Fruit fly (Drosophila melanogaster) whole organism, embryonic: ENCODE results near the gene Cad99C.

Experiments
- Ada2b ChIP-seq: fragments of 200-800 bp; sonication (Bioruptor generic); IDR thresholded peaks from 2 replicates; pipeline ENCODE4 v1.3.6; 2022; ENCODE audit warnings: missing biosample characterization, missing genetic modification characterization
- Atf-2 ChIP-seq: fragments of 200-800 bp; sonication (Bioruptor generic); optimal IDR thresholded peaks from 2 replicates; lab custom pipeline; 2016; ENCODE audit warnings: missing biosample characterization, missing genetic modification characterization
- Atf3 ChIP-seq: fragments of 200-800 bp; sonication (Bioruptor generic); optimal IDR thresholded peaks from 3 replicates; lab custom pipeline; 2016; ENCODE audit warnings: missing biosample characterization, missing genetic modification characterization
- Bdp1 ChIP-seq: fragments of 200-800 bp; sonication (Bioruptor generic); optimal IDR thresholded peaks from 3 replicates; lab custom pipeline; 2016; ENCODE audit warnings: missing biosample characterization, missing genetic modification characterization
- Bgb ChIP-seq: fragments of 200-800 bp; sonication (Bioruptor generic); IDR thresholded peaks from 2 replicates; pipeline ENCODE4 v1.3.6; 2022; ENCODE audit warnings: missing biosample characterization, missing genetic modification characterization; ENCODE audit not compliant: partially characterized antibody
- CG10543 ChIP-seq: fragments of 200-800 bp; sonication (Bioruptor generic); optimal IDR thresholded peaks from 3 replicates; lab custom pipeline; 2017; ENCODE audit warnings: missing biosample characterization, mild to moderate bottlenecking, missing genetic modification characterization, moderate library complexity
- CG12155 ChIP-seq: fragments of 200-800 bp; sonication (Bioruptor generic); optimal IDR thresholded peaks from 3 replicates; lab custom pipeline; 2016; ENCODE audit warnings: missing biosample characterization, missing genetic modification characterization
- CG1233 ChIP-seq: fragments of 200-800 bp; sonication (Bioruptor generic); optimal IDR thresholded peaks from 4 replicates; lab custom pipeline; 2018; ENCODE audit warnings: missing biosample characterization, mild to moderate bottlenecking, missing genetic modification characterization
- CG12391 ChIP-seq: fragments of 200-800 bp; sonication (Bioruptor generic); optimal IDR thresholded peaks from 3 replicates; lab custom pipeline; 2018; ENCODE audit warnings: missing biosample characterization, mild to moderate bottlenecking, missing genetic modification characterization, moderate library complexity
- CG12659 ChIP-seq: fragments of 200-800 bp; sonication (Bioruptor generic); optimal IDR thresholded peaks from 3 replicates; lab custom pipeline; 2017; ENCODE audit warnings: mild to moderate bottlenecking, missing biosample characterization, missing genetic modification reagents, missing genetic modification characterization
- CG17385 ChIP-seq: fragments of 200-800 bp; sonication (Bioruptor generic); optimal IDR thresholded peaks from 3 replicates; lab custom pipeline; 2018; ENCODE audit warnings: missing biosample characterization, mild to moderate bottlenecking, missing genetic modification characterization
- CG18476 ChIP-seq: fragments of 200-800 bp; sonication (Bioruptor generic); optimal IDR thresholded peaks from 2 replicates; lab custom pipeline; 2016; ENCODE audit warnings: missing biosample characterization, mild to moderate bottlenecking, missing genetic modification characterization
- CG18599 ChIP-seq: fragments of 200-800 bp; sonication (Bioruptor generic); optimal IDR thresholded peaks from 3 replicates; lab custom pipeline; 2017; ENCODE audit warnings: missing biosample characterization, missing genetic modification characterization, mild to moderate bottlenecking, moderate library complexity, missing genetic modification reagents
- CG18619 ChIP-seq: fragments of 200-800 bp; sonication (Bioruptor generic); optimal IDR thresholded peaks from 3 replicates; lab custom pipeline; 2017; ENCODE audit warnings: missing biosample characterization, mild to moderate bottlenecking, missing genetic modification characterization
- CG31224 ChIP-seq: fragments of 200-800 bp; sonication (Bioruptor generic); IDR thresholded peaks from 2 replicates; pipeline ENCODE4 v1.3.6; 2022; ENCODE audit warnings: missing biosample characterization, missing genetic modification characterization
- CG32772 ChIP-seq: fragments of 200-800 bp; sonication (Bioruptor generic); IDR thresholded peaks from 2 replicates; pipeline ENCODE4 v1.3.6; 2022; ENCODE audit warnings: missing biosample characterization, missing genetic modification characterization
- CG42726 ChIP-seq: fragments of 200-800 bp; sonication (Bioruptor generic); IDR thresholded peaks from 2 replicates; pipeline ENCODE4 v1.3.6; 2022; ENCODE audit warnings: missing biosample characterization, missing genetic modification characterization; ENCODE audit not compliant: partially characterized antibody
- CG5245 ChIP-seq: fragments of 200-800 bp; sonication (Bioruptor generic); optimal IDR thresholded peaks from 3 replicates; lab custom pipeline; 2016; ENCODE audit warnings: missing biosample characterization, missing genetic modification characterization
- CG6272 ChIP-seq: fragments of 200-800 bp; sonication (Bioruptor generic); IDR thresholded peaks from 2 replicates; pipeline ENCODE4 v1.3.6; 2022; ENCODE audit warnings: missing biosample characterization, missing genetic modification characterization
- Dek ChIP-seq: fragments of 200-800 bp; sonication (Bioruptor generic); optimal IDR thresholded peaks from 3 replicates; lab custom pipeline; 2019; ENCODE audit warnings: missing biosample characterization, mild to moderate bottlenecking, missing genetic modification characterization, moderate library complexity
- Fer1 ChIP-seq: fragments of 200-800 bp; sonication (Bioruptor generic); optimal IDR thresholded peaks from 2 replicates; lab custom pipeline; 2017; ENCODE audit warnings: missing biosample characterization, mild to moderate bottlenecking, missing genetic modification characterization
- GATAe ChIP-seq: fragments of 200-800 bp; sonication (Bioruptor generic); conservative IDR thresholded peaks from 2 replicates; pipeline ENCODE4 v1.3.6; 2022; ENCODE audit warnings: missing biosample characterization, missing genetic modification characterization
- HLH3B ChIP-seq: fragments of 200-800 bp; sonication (Bioruptor generic); IDR thresholded peaks from 2 replicates; pipeline ENCODE4 v1.3.6; 2022; ENCODE audit warnings: missing biosample characterization, missing genetic modification characterization
- Nf-YA ChIP-seq: fragments of 200-800 bp; sonication (Bioruptor generic); IDR thresholded peaks from 2 replicates; pipeline ENCODE4 v1.3.6; 2022; ENCODE audit warnings: missing biosample characterization, missing genetic modification characterization
- Nf-YC ChIP-seq: fragments of 200-800 bp; optimal IDR thresholded peaks from 3 replicates; lab custom pipeline; 2019; ENCODE audit warnings: missing biosample characterization, mild to moderate bottlenecking, missing genetic modification characterization, moderate library complexity
- Rx ChIP-seq: fragments of 200-800 bp; sonication (Bioruptor generic); IDR thresholded peaks from 2 replicates; pipeline ENCODE4 v1.3.6; 2022; ENCODE audit warnings: missing biosample characterization, missing genetic modification characterization
- Sox100B ChIP-seq: fragments of 200-800 bp; sonication (Bioruptor generic); optimal IDR thresholded peaks from 3 replicates; lab custom pipeline; 2018; ENCODE audit warnings: missing biosample characterization, mild to moderate bottlenecking, missing genetic modification characterization
- Taf1 ChIP-seq: fragments of 200-800 bp; sonication (Bioruptor generic); IDR thresholded peaks from 2 replicates; pipeline ENCODE4 v1.3.6; 2022; ENCODE audit warnings: missing biosample characterization, missing genetic modification characterization
- Usf ChIP-seq: fragments of 200-800 bp; sonication (Bioruptor generic); optimal IDR thresholded peaks from 2 replicates; lab custom pipeline; 2017; ENCODE audit warnings: missing genotype, missing biosample characterization, missing genetic modification characterization
- al ChIP-seq: fragments of 200-800 bp; sonication (Bioruptor generic); IDR thresholded peaks from 2 replicates; pipeline ENCODE4 v1.3.6; 2022; ENCODE audit warnings: missing biosample characterization, missing genetic modification characterization
- amos ChIP-seq: fragments of 200-800 bp; sonication (Bioruptor generic); IDR thresholded peaks from 2 replicates; pipeline ENCODE4 v1.3.6; 2022; ENCODE audit warnings: missing biosample characterization, missing genetic modification characterization; ENCODE audit not compliant: partially characterized antibody
- bbx ChIP-seq: fragments of 200-800 bp; sonication (Bioruptor generic); IDR thresholded peaks from 2 replicates; pipeline ENCODE4 v1.3.6; 2022; ENCODE audit warnings: missing biosample characterization, missing genetic modification characterization; ENCODE audit not compliant: partially characterized antibody
- bsh ChIP-seq, 2 experiments: fragments of 200-800 bp; sonication (Bioruptor generic); optimal IDR thresholded peaks; 2 replicates each; lab custom pipeline; 2017 to 2018; ENCODE audit warnings: mild to moderate bottlenecking in 2 of 2, missing biosample characterization in 2 of 2, missing genetic modification characterization in 2 of 2, moderate library complexity in 1 of 2
- fd102C ChIP-seq: fragments of 200-800 bp; sonication (Bioruptor generic); optimal IDR thresholded peaks from 2 replicates; lab custom pipeline; 2018; ENCODE audit warnings: missing biosample characterization, mild to moderate bottlenecking, missing genetic modification characterization, moderate library complexity
- gcm2 ChIP-seq: fragments of 200-800 bp; sonication (Bioruptor generic); optimal IDR thresholded peaks from 2 replicates; lab custom pipeline; 2016; ENCODE audit warnings: missing biosample characterization, missing genetic modification characterization
- grau ChIP-seq: fragments of 200-800 bp; optimal IDR thresholded peaks from 3 replicates; lab custom pipeline; 2019; ENCODE audit warnings: missing biosample characterization, mild to moderate bottlenecking, missing genetic modification characterization, moderate library complexity
- gro ChIP-seq: fragments of 200-800 bp; sonication (Bioruptor generic); optimal IDR thresholded peaks from 2 replicates; lab custom pipeline; 2016; ENCODE audit warnings: missing biosample characterization, missing genetic modification characterization
- ham ChIP-seq: fragments of 200-800 bp; sonication (Bioruptor generic); IDR thresholded peaks from 2 replicates; pipeline ENCODE4 v1.3.6; 2022; ENCODE audit warnings: missing biosample characterization, missing genetic modification characterization
- her ChIP-seq: fragments of 200-800 bp; sonication (Bioruptor generic); optimal IDR thresholded peaks from 2 replicates; lab custom pipeline; 2016; ENCODE audit warnings: missing biosample characterization, missing genetic modification characterization
- kni ChIP-seq: fragments of 200-800 bp; sonication (Bioruptor generic); optimal IDR thresholded peaks from 3 replicates; lab custom pipeline; 2017; ENCODE audit warnings: mild to moderate bottlenecking, missing biosample characterization, missing genetic modification reagents, missing genetic modification characterization
- knrl ChIP-seq: fragments of 200-800 bp; sonication (Bioruptor generic); IDR thresholded peaks from 3 replicates; pipeline ENCODE4 v1.3.6; 2022; ENCODE audit warnings: missing biosample characterization, missing genetic modification characterization; ENCODE audit not compliant: partially characterized antibody
- lbe ChIP-seq: fragments of 200-800 bp; sonication (Bioruptor generic); optimal IDR thresholded peaks from 2 replicates; lab custom pipeline; 2016; ENCODE audit warnings: missing biosample characterization, mild to moderate bottlenecking, missing genetic modification characterization
- mld ChIP-seq: fragments of 200-800 bp; sonication (Bioruptor generic); IDR thresholded peaks from 3 replicates; pipeline ENCODE4 v1.3.6; 2022; ENCODE audit warnings: missing biosample characterization, missing genetic modification characterization; ENCODE audit not compliant: partially characterized antibody
- pho ChIP-seq: fragments of 200-800 bp; sonication (Bioruptor generic); optimal IDR thresholded peaks from 2 replicates; lab custom pipeline; 2016; ENCODE audit warnings: missing biosample characterization, missing genetic modification characterization
- repo ChIP-seq: fragments of 200-800 bp; sonication (Bioruptor generic); optimal IDR thresholded peaks from 2 replicates; lab custom pipeline; 2016; ENCODE audit warnings: missing biosample characterization, missing genetic modification characterization
- run ChIP-seq: fragments of 200-800 bp; sonication (Bioruptor generic); optimal IDR thresholded peaks from 3 replicates; lab custom pipeline; 2018; ENCODE audit warnings: missing biosample characterization, mild to moderate bottlenecking, missing genetic modification characterization
- sd ChIP-seq: fragments of 200-800 bp; sonication (Bioruptor generic); optimal IDR thresholded peaks from 3 replicates; lab custom pipeline; 2018; ENCODE audit warnings: missing biosample characterization, mild to moderate bottlenecking, missing genetic modification characterization, moderate library complexity
- sna ChIP-seq: fragments of 200-800 bp; sonication (Bioruptor generic); IDR thresholded peaks from 2 replicates; pipeline ENCODE4 v1.3.6; 2022; ENCODE audit warnings: missing biosample characterization, missing genetic modification characterization; ENCODE audit not compliant: partially characterized antibody
- zen2 ChIP-seq: fragments of 200-800 bp; sonication (Bioruptor generic); IDR thresholded peaks from 3 replicates; pipeline ENCODE4 v1.3.6; 2022; ENCODE audit warnings: missing biosample characterization, missing genetic modification characterization; ENCODE audit not compliant: partially characterized antibody

Gene Cad99C

DNA sequence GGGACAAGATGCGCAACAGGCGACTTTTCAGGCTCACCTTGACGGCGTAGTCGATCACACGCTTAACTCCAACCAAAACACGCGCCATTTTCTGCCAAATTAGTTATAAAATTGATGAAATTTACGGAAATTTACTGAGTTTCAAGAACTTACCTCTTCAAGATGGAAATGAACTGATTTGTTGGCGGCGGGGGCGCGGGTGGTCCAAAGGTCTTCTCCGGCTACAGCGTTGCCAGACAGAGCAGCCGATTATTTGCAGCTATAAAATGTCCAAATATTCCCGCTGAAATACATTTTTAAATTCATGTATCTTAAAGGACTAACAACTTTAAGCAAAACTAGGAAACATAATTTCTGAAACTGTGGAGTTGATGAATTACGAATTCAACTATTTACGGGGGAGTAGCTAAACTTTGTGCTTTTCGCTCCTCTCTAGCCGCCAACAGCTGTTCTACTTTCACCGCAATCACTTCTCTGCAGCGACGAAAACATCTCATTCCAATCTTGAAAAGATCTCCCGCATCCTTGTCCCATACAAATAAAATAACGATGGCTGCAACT, 38.6 kb upstream of the Cad99C start, which contains the start of the genes Etfb and CG7789 (continued):
- peak; percentile 76 for TF ChIP-seq grau (tag; lab: Kevin White, UChicago)
- TF ChIP-seq CG32772, result peak; percentile 77
- TF ChIP-seq gro (GFP tag; lab: Kevin White, UChicago), result peak; percentile 83
- TF ChIP-seq Fer1 (GFP tag; lab: Kevin White, UChicago), result peak; percentile 59
- peak; percentile 80 for TF ChIP-seq amos
- TF ChIP-seq Dek (tag; lab: Kevin White, UChicago), result peak; percentile 79
- TF ChIP-seq repo, result peak; percentile 54
- peak; percentile 47 for TF ChIP-seq CG1233
- TF ChIP-seq bbx (GFP tag; lab: Robert Waterston, UW), result peak; percentile 63; the same call in 1 of the 2 replicates
- TF ChIP-seq lbe (GFP tag; lab: Kevin White, UChicago), result no peak
- TF ChIP-seq Usf (GFP tag; lab: Kevin White, UChicago), result peak; percentile 32
- TF ChIP-seq bsh (GFP tag; optimal IDR thresholded peaks at IDR 0.05; lab: Kevin White, UChicago), result peak; percentile 67 to 96
- TF ChIP-seq CG6272, result peak; percentile 78
- TF ChIP-seq Nf-YA, result 0 out of 2 replicates have a peak, but pooled peaks have one; percentile 20
- peak; percentile 11 for TF ChIP-seq CG5245 (GFP tag; lab: Kevin White, UChicago)
- peak; percentile 84 for TF ChIP-seq CG12391
- peak; percentile 74 for TF ChIP-seq Nf-YC (tag; lab: Kevin White, UChicago)
- no peak for TF ChIP-seq run (tag; lab: Kevin White, UChicago)
- peak; percentile 55 for TF ChIP-seq Atf-2 (GFP tag; lab: Kevin White, UChicago)
- TF ChIP-seq pho (GFP tag; lab: Kevin White, UChicago), result peak; percentile 88
- peak; percentile 59; the same call in 1 of the 2 replicates for TF ChIP-seq GATAe (GFP tag; lab: Robert Waterston, UW)
- peak; percentile 48; the same call in 1 of the 2 replicates for TF ChIP-seq Rx (GFP tag; lab: Robert Waterston, UW)
- TF ChIP-seq Sox100B, result no peak
- TF ChIP-seq HLH3B (GFP tag; lab: Robert Waterston, UW), result peak; percentile 67
- peak; percentile 78 for TF ChIP-seq sna (GFP tag; lab: Robert Waterston, UW)
- peak; percentile 64 for TF ChIP-seq Atf3 (GFP tag; lab: Kevin White, UChicago)
- no peak for TF ChIP-seq sd (tag; lab: Kevin White, UChicago)
- TF ChIP-seq Bdp1 (GFP tag; lab: Kevin White, UChicago), result peak; percentile 55
- TF ChIP-seq knrl (GFP tag; lab: Robert Waterston, UW), result peak; percentile 85
- TF ChIP-seq kni (GFP tag; lab: Kevin White, UChicago), result no peak
- TF ChIP-seq CG10543 (GFP tag; lab: Kevin White, UChicago), result peak; percentile 68
- TF ChIP-seq CG17385, result no peak
- TF ChIP-seq gcm2, result peak; percentile 61
- peak; percentile 80 for TF ChIP-seq al
- no peak for TF ChIP-seq fd102C
- TF ChIP-seq ham (GFP tag; lab: Robert Waterston, UW), result peak; percentile 53; the same call in 1 of the 2 replicates
- TF ChIP-seq Bgb (GFP tag; lab: Robert Waterston, UW), result peak; percentile 86
- TF ChIP-seq CG12659 (GFP tag; lab: Kevin White, UChicago), result peak; percentile 86
- peak; percentile 76 for TF ChIP-seq Taf1 (GFP tag; lab: Robert Waterston, UW)
- TF ChIP-seq CG18599 (GFP tag; lab: Kevin White, UChicago), result peak; percentile 36
- peak; percentile 73 for TF ChIP-seq Ada2b
- peak; percentile 73 for TF ChIP-seq her (GFP tag; lab: Kevin White, UChicago)
- peak; percentile 35; the same call in 1 of the 3 replicates for TF ChIP-seq zen2 (GFP tag; lab: Robert Waterston, UW)
- peak; percentile 69 for TF ChIP-seq CG12155 (GFP tag; lab: Kevin White, UChicago)
- peak; percentile 72 for TF ChIP-seq CG18619 (GFP tag; lab: Kevin White, UChicago)
- peak; percentile 77 for TF ChIP-seq CG31224 (GFP tag; lab: Robert Waterston, UW)
- TF ChIP-seq CG18476 (GFP tag; lab: Kevin White, UChicago), result peak; percentile 17
- no peak for TF ChIP-seq mld
- TF ChIP-seq CG42726, result peak; percentile 60; the same call in 1 of the 2 replicates
